Worm (Caenorhabditis elegans): ENCODE results near the gene C03A7.13.

ce11 chrV:5157660-5158059 is 34.7 kb downstream of the C03A7.13 start, which contains the start of gene srx-39:
- no peak for TF ChIP-seq elt-2 (tag; optimal IDR thresholded peaks at IDR 0.05)
- no peak for TF ChIP-seq unc-39 (tag; optimal IDR thresholded peaks at IDR 0.05)
- TF ChIP-seq ceh-16 (tag; optimal IDR thresholded peaks at IDR 0.05), result no peak
- TF ChIP-seq ceh-82 (tag; optimal IDR thresholded peaks at IDR 0.05), result no peak
- TF ChIP-seq pha-4 (tag; optimal IDR thresholded peaks at IDR 0.05), result no peak
- TF ChIP-seq nhr-43 (tag; optimal IDR thresholded peaks at IDR 0.05; ENCODE audit: poor library complexity, severe bottlenecking), result no peak
- TF ChIP-seq fkh-10 (GFP tag; optimal IDR thresholded peaks at IDR 0.05), result no peak
- TF ChIP-seq ama-1 (optimal IDR thresholded peaks at IDR 0.05), result no peak
- TF ChIP-seq elt-3 (tag; optimal IDR thresholded peaks at IDR 0.05), result no peak

Measured in whole organism, L3 larva.